Worm (Caenorhabditis elegans) whole organism, young adult: ENCODE data around the gene asb-2.

Experiments
- B0019.2 ChIP-seq: fragments of 200-800 bp; sonication (Bioruptor generic); conservative IDR thresholded peaks from 2 replicates; pipeline ENCODE4 v1.3.6; 2022; ENCODE audit warnings: missing genetic modification reagents, missing genetic modification characterization, missing compliant biosample characterization
- C06A6.2 ChIP-seq: fragments of 200-800 bp; sonication (Bioruptor generic); conservative IDR thresholded peaks from 2 replicates; pipeline ENCODE4 v1.3.6; 2022; ENCODE audit warnings: missing genetic modification characterization, missing compliant biosample characterization
- C17E4.6 ChIP-seq: fragments of 200-800 bp; sonication (Bioruptor generic); IDR thresholded peaks from 2 replicates; pipeline ENCODE4 v1.3.6; 2022; ENCODE audit warnings: missing genetic modification reagents, missing genetic modification characterization, missing compliant biosample characterization
- F10E7.11 ChIP-seq: sonication (generic microtip); optimal IDR thresholded peaks from 2 replicates; lab custom pipeline; 2017; ENCODE audit warnings: mild to moderate bottlenecking, missing genetic modification characterization, moderate library complexity, missing compliant biosample characterization
- F22D6.2 ChIP-seq: sonication (generic microtip); optimal IDR thresholded peaks from 2 replicates; lab custom pipeline; 2016; ENCODE audit warnings: mild to moderate bottlenecking, missing genetic modification characterization, missing compliant biosample characterization
- F49E8.2 ChIP-seq: sonication (generic microtip); optimal IDR thresholded peaks from 3 replicates; lab custom pipeline; 2017; ENCODE audit warnings: missing genetic modification characterization, mild to moderate bottlenecking, missing compliant biosample characterization, antibody characterized with exemption, moderate library complexity; ENCODE audit not compliant: insufficient read depth
- F52B5.7 ChIP-seq: sonication (generic microtip); optimal IDR thresholded peaks from 2 replicates; lab custom pipeline; 2016; ENCODE audit warnings: mild to moderate bottlenecking, missing genetic modification characterization, missing compliant biosample characterization
- T07F8.4 ChIP-seq: sonication (generic microtip); optimal IDR thresholded peaks from 2 replicates; lab custom pipeline; 2016; ENCODE audit warnings: mild to moderate bottlenecking, missing genetic modification characterization, moderate library complexity, missing compliant biosample characterization
- Y95B8A.8 ChIP-seq: fragments of 200-800 bp; sonication (Bioruptor generic); IDR thresholded peaks from 2 replicates; pipeline ENCODE4 v1.3.6; 2022; ENCODE audit warnings: missing genetic modification reagents, missing genetic modification characterization, missing compliant biosample characterization
- aptf-2 ChIP-seq: fragments of 200-800 bp; sonication (Bioruptor generic); conservative IDR thresholded peaks from 2 replicates; pipeline ENCODE4 v1.3.6; 2022; ENCODE audit warnings: missing genetic modification reagents, missing genetic modification characterization, missing compliant biosample characterization
- aptf-3 ChIP-seq: fragments of 200-800 bp; sonication (Bioruptor generic); IDR thresholded peaks from 2 replicates; pipeline ENCODE4 v1.3.6; 2022; ENCODE audit warnings: missing genetic modification characterization, missing compliant biosample characterization
- attf-3 ChIP-seq: fragments of 200-800 bp; sonication (Bioruptor generic); conservative IDR thresholded peaks from 2 replicates; pipeline ENCODE4 v1.3.6; 2022; ENCODE audit warnings: missing genetic modification reagents, missing genetic modification characterization, missing compliant biosample characterization
- ccch-3 ChIP-seq: fragments of 200-800 bp; sonication (Bioruptor generic); optimal IDR thresholded peaks from 2 replicates; lab custom pipeline; 2018; ENCODE audit warnings: mild to moderate bottlenecking, missing genetic modification characterization, missing compliant biosample characterization
- cebp-1 ChIP-seq, 2 experiments: fragments of 200-800 bp in 1 of 2; sonication (Bioruptor generic) in 1 of 2; sonication (generic microtip) in 1 of 2; IDR thresholded peaks in 1 of 2; optimal IDR thresholded peaks in 1 of 2; 2 replicates each; pipeline versions ENCODE4 v1.3.6 to Lab custom; 2017 to 2022; ENCODE audit warnings: missing compliant biosample characterization in 2 of 2, missing genetic modification characterization in 2 of 2, mild to moderate bottlenecking in 1 of 2, missing genetic modification reagents in 1 of 2, moderate library complexity in 1 of 2
- ceh-100 ChIP-seq: fragments of 200-800 bp; sonication (Bioruptor generic); IDR thresholded peaks from 2 replicates; pipeline ENCODE4 v1.3.6; 2022; ENCODE audit warnings: missing genetic modification reagents, missing genetic modification characterization, missing compliant biosample characterization
- ceh-27 ChIP-seq: fragments of 200-800 bp; sonication (Bioruptor generic); optimal IDR thresholded peaks from 2 replicates; lab custom pipeline; 2018; ENCODE audit warnings: mild to moderate bottlenecking, missing genetic modification characterization, moderate library complexity, missing compliant biosample characterization
- ceh-40 ChIP-seq: fragments of 200-800 bp; sonication (Bioruptor generic); IDR thresholded peaks from 2 replicates; pipeline ENCODE4 v1.3.6; 2022; ENCODE audit warnings: missing genetic modification characterization, missing compliant biosample characterization
- ceh-58 ChIP-seq: fragments of 200-800 bp; sonication (Bioruptor generic); IDR thresholded peaks from 2 replicates; pipeline ENCODE4 v1.3.6; 2022; ENCODE audit warnings: missing genetic modification characterization, missing compliant biosample characterization
- ceh-79 ChIP-seq: sonication (generic microtip); optimal IDR thresholded peaks from 2 replicates; lab custom pipeline; 2017; ENCODE audit warnings: mild to moderate bottlenecking, missing genetic modification characterization, missing compliant biosample characterization
- chd-7 ChIP-seq: sonication (generic microtip); optimal IDR thresholded peaks from 2 replicates; lab custom pipeline; 2016; ENCODE audit warnings: mild to moderate bottlenecking, missing genetic modification characterization, moderate library complexity, missing compliant biosample characterization
- dox-1 ChIP-seq: fragments of 200-800 bp; sonication (Bioruptor generic); IDR thresholded peaks from 2 replicates; pipeline ENCODE4 v1.3.6; 2022; ENCODE audit warnings: missing genetic modification reagents, missing genetic modification characterization, missing compliant biosample characterization
- dpl-1 ChIP-seq: fragments of 150-350 bp; optimal IDR thresholded peaks from 2 replicates; lab custom pipeline; 2014; ENCODE audit warnings: missing biosample characterization, missing genetic modification reagents, missing genetic modification characterization
- him-1 ChIP-seq: sonication (generic microtip); optimal IDR thresholded peaks from 2 replicates; lab custom pipeline; 2016; ENCODE audit warnings: missing genotype, missing genetic modification reagents, missing genetic modification characterization, missing compliant biosample characterization
- hlh-26 ChIP-seq: fragments of 200-800 bp; sonication (Bioruptor generic); conservative IDR thresholded peaks from 2 replicates; pipeline ENCODE4 v1.3.6; 2022; ENCODE audit warnings: missing genetic modification reagents, missing genetic modification characterization, missing compliant biosample characterization
- hmg-20 ChIP-seq: fragments of 200-800 bp; sonication (Bioruptor generic); IDR thresholded peaks from 2 replicates; pipeline ENCODE4 v1.3.6; 2022; ENCODE audit warnings: missing genetic modification reagents, missing genetic modification characterization, missing compliant biosample characterization
- hrde-1 ChIP-seq: sonication (generic microtip); optimal IDR thresholded peaks from 2 replicates; lab custom pipeline; 2016; ENCODE audit warnings: missing genetic modification characterization, mild to moderate bottlenecking, missing compliant biosample characterization, moderate library complexity, missing genotype, missing genetic modification reagents, borderline replicate concordance
- let-526 ChIP-seq: fragments of 200-800 bp; sonication (Bioruptor generic); IDR thresholded peaks from 2 replicates; pipeline ENCODE4 v1.3.6; 2022; ENCODE audit warnings: missing genetic modification reagents, missing genetic modification characterization, missing compliant biosample characterization
- let-607 ChIP-seq, 2 experiments: fragments of 200-800 bp in 1 of 2; sonication (Bioruptor generic) in 1 of 2; sonication (generic microtip) in 1 of 2; optimal IDR thresholded peaks; 2 replicates each; lab custom pipeline; 2016 to 2018; ENCODE audit warnings: mild to moderate bottlenecking in 2 of 2, missing compliant biosample characterization in 2 of 2, missing genetic modification characterization in 2 of 2, moderate library complexity in 2 of 2, missing genotype in 1 of 2
- lin-35 ChIP-seq, 3 experiments: fragments of 150-350 bp in 2 of 3; sonication (generic microtip) in 1 of 3; optimal IDR thresholded peaks; 2 replicates each; lab custom pipeline; 2014 to 2018; ENCODE audit warnings: missing biosample characterization in 3 of 3, missing genetic modification characterization in 3 of 3, missing genetic modification reagents in 3 of 3
- lin-40 ChIP-seq: sonication (generic microtip); optimal IDR thresholded peaks from 2 replicates; lab custom pipeline; 2016; ENCODE audit warnings: missing genetic modification characterization, mild to moderate bottlenecking, missing compliant biosample characterization, missing genotype, missing genetic modification reagents
- lin-54 ChIP-seq: fragments of 200-800 bp; sonication (Bioruptor generic); optimal IDR thresholded peaks from 2 replicates; lab custom pipeline; 2018; ENCODE audit warnings: mild to moderate bottlenecking, missing genetic modification characterization, missing compliant biosample characterization
- lir-1 ChIP-seq: fragments of 200-800 bp; sonication (Bioruptor generic); conservative IDR thresholded peaks from 2 replicates; pipeline ENCODE4 v1.3.6; 2022; ENCODE audit warnings: missing genetic modification reagents, missing genetic modification characterization, missing compliant biosample characterization
- madf-6 ChIP-seq: fragments of 200-800 bp; sonication (Bioruptor generic); IDR thresholded peaks from 2 replicates; pipeline ENCODE4 v1.3.6; 2022; ENCODE audit warnings: missing genetic modification reagents, missing genetic modification characterization, missing compliant biosample characterization
- madf-8 ChIP-seq: fragments of 200-800 bp; sonication (Bioruptor generic); conservative IDR thresholded peaks from 2 replicates; pipeline ENCODE4 v1.3.6; 2022; ENCODE audit warnings: missing genetic modification reagents, missing genetic modification characterization, missing compliant biosample characterization
- mes-4 ChIP-seq: sonication (generic microtip); optimal IDR thresholded peaks from 2 replicates; lab custom pipeline; 2016; ENCODE audit warnings: missing genotype, missing genetic modification characterization, missing compliant biosample characterization
- mxl-1 ChIP-seq: sonication (generic microtip); optimal IDR thresholded peaks from 2 replicates; lab custom pipeline; 2016; ENCODE audit warnings: missing genetic modification characterization, missing compliant biosample characterization
- nfya-1 ChIP-seq: sonication (generic microtip); optimal IDR thresholded peaks from 2 replicates; lab custom pipeline; 2017; ENCODE audit warnings: antibody characterized with exemption, missing compliant biosample characterization, missing genetic modification characterization, borderline replicate concordance; ENCODE audit not compliant: insufficient read depth
- nhr-120 ChIP-seq: fragments of 200-800 bp; sonication (Bioruptor generic); IDR thresholded peaks from 2 replicates; pipeline ENCODE4 v1.3.6; 2022; ENCODE audit warnings: missing genetic modification characterization, missing compliant biosample characterization
- nhr-179 ChIP-seq: sonication (generic microtip); optimal IDR thresholded peaks from 2 replicates; lab custom pipeline; 2016; ENCODE audit warnings: mild to moderate bottlenecking, missing genetic modification characterization, missing compliant biosample characterization
- nhr-80 ChIP-seq: sonication (generic microtip); optimal IDR thresholded peaks from 2 replicates; lab custom pipeline; 2016; ENCODE audit warnings: missing genetic modification characterization, missing compliant biosample characterization
- pbrm-1 ChIP-seq: fragments of 200-800 bp; sonication (Bioruptor generic); IDR thresholded peaks from 2 replicates; pipeline ENCODE4 v1.3.6; 2022; ENCODE audit warnings: missing genetic modification reagents, missing genetic modification characterization, missing compliant biosample characterization
- pha-4 ChIP-seq: fragments of 150-350 bp; sonication (generic microtip); optimal IDR thresholded peaks from 2 replicates; lab custom pipeline; 2014; ENCODE audit warnings: missing biosample characterization, missing genetic modification reagents, missing genetic modification characterization
- rec-8 ChIP-seq, 2 experiments: sonication (generic microtip); optimal IDR thresholded peaks; 2 replicates each; lab custom pipeline; 2016; ENCODE audit warnings: mild to moderate bottlenecking in 2 of 2, missing genetic modification characterization in 2 of 2, missing genetic modification reagents in 2 of 2, missing genotype in 2 of 2, missing biosample characterization in 1 of 2, missing compliant biosample characterization in 1 of 2, moderate library complexity in 1 of 2
- sdz-38 ChIP-seq: sonication (generic microtip); optimal IDR thresholded peaks from 2 replicates; lab custom pipeline; 2016; ENCODE audit warnings: missing genotype, missing genetic modification characterization, missing compliant biosample characterization
- zim-3 ChIP-seq: sonication (generic microtip); optimal IDR thresholded peaks from 2 replicates; lab custom pipeline; 2017; ENCODE audit warnings: mild to moderate bottlenecking, missing genetic modification characterization, moderate library complexity, missing compliant biosample characterization
- ztf-22 ChIP-seq: fragments of 200-800 bp; sonication (Bioruptor generic); optimal IDR thresholded peaks from 2 replicates; lab custom pipeline; 2018; ENCODE audit warnings: mild to moderate bottlenecking, missing genetic modification characterization, moderate library complexity, missing compliant biosample characterization
- ztf-28 ChIP-seq: fragments of 200-800 bp; sonication (Bioruptor generic); IDR thresholded peaks from 2 replicates; pipeline ENCODE4 v1.3.6; 2022; ENCODE audit warnings: missing genetic modification reagents, missing genetic modification characterization, missing compliant biosample characterization
- ztf-3 ChIP-seq: fragments of 200-800 bp; sonication (Bioruptor generic); optimal IDR thresholded peaks from 2 replicates; lab custom pipeline; 2018; ENCODE audit warnings: mild to moderate bottlenecking, missing genetic modification characterization, missing compliant biosample characterization

The asb-2 gene

DNA sequence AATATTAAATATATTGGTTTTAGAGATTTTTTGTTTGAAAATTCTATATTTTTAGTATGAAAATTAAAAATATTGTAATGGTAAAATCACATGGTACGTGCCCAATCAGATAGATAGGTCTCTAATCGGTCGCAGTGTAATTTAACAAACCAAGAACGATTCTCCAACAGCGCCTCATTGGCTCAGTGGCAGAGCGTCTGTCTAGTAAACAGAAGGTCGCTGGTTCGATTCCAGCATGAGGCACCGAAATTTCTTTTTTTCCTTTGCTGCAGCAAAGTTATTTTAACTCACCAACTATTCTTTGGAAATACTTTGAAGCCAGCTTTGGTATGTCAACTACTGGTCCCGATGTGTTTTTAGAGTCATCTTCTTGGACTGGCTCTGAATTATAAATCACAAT is 24.7 kb upstream of the asb-2 start (continued):
- TF ChIP-seq chd-7 (tag; lab: Kevin White, UChicago) (peak; percentile 27), hlh-26 (GFP tag; lab: Robert Waterston, UW) (no peak), hrde-1 (tag; lab: Kevin White, UChicago) (no peak), lin-54 (GFP tag; lab: Kevin White, UChicago) (peak; percentile 43), mxl-1 (tag; lab: Kevin White, UChicago) (no peak), nhr-179 (tag; lab: Kevin White, UChicago) (no peak), F52B5.7 (tag; lab: Kevin White, UChicago) (peak; percentile 20), lin-35 (GFP tag; optimal IDR thresholded peaks at IDR 0.05; lab: Kevin White, UChicago) (peak in 1 of 3 experiments; percentile 20), madf-6 (GFP tag; lab: Robert Waterston, UW) (no peak), dpl-1 (GFP tag; lab: Kevin White, UChicago) (no peak), let-526 (GFP tag; lab: Robert Waterston, UW) (no peak), ztf-3 (GFP tag; lab: Kevin White, UChicago) (no peak), zim-3 (tag; lab: Kevin White, UChicago) (no peak), let-607 (tag; optimal IDR thresholded peaks at IDR 0.05; lab: Kevin White, UChicago) (no peak), nhr-80 (tag; lab: Kevin White, UChicago) (peak; percentile 25), ceh-79 (tag; lab: Kevin White, UChicago) (peak; percentile 25), rec-8 (tag; optimal IDR thresholded peaks at IDR 0.05; lab: Kevin White, UChicago) (peak in 1 of 2 experiments; percentile 64), aptf-3 (no peak), nfya-1 (no peak), F22D6.2 (tag; lab: Kevin White, UChicago) (no peak), hmg-20 (GFP tag; lab: Robert Waterston, UW) (peak; percentile 61; the same call in 1 of the 2 replicates), C17E4.6 (GFP tag; lab: Robert Waterston, UW) (no peak), F10E7.11 (tag; lab: Kevin White, UChicago) (no peak), lir-1 (0 out of 2 replicates have a peak, but pooled peaks have one; percentile 19), madf-8 (GFP tag; lab: Robert Waterston, UW) (no peak), ceh-40 (no peak), B0019.2 (GFP tag; lab: Robert Waterston, UW) (no peak), pha-4 (tag; lab: Kevin White, UChicago) (no peak), C06A6.2 (GFP tag; lab: Robert Waterston, UW) (no peak), cebp-1 (GFP tag; IDR thresholded peaks at IDR 0.05; lab: Robert Waterston, UW) (0 out of 2 replicates have a peak, but pooled peaks have one; percentile 13), cebp-1 (tag; optimal IDR thresholded peaks at IDR 0.05; lab: Kevin White, UChicago) (peak; percentile 58), F49E8.2 (no peak), ceh-58 (no peak), ceh-27 (peak; percentile 35), nhr-120 (GFP tag; lab: Robert Waterston, UW) (no peak), Y95B8A.8 (GFP tag; lab: Robert Waterston, UW) (0 out of 2 replicates have a peak, but pooled peaks have one; percentile 19), ztf-22 (GFP tag; lab: Kevin White, UChicago) (no peak), sdz-38 (tag; lab: Kevin White, UChicago) (no peak), T07F8.4 (tag; lab: Kevin White, UChicago) (peak; percentile 30), attf-3 (GFP tag; lab: Robert Waterston, UW) (no peak), ztf-28 (GFP tag; lab: Robert Waterston, UW) (no peak; the same call in 1 of the 2 replicates), lin-40 (tag; lab: Kevin White, UChicago) (no peak), him-1 (tag; lab: Kevin White, UChicago) (peak; percentile 59), ceh-100 (GFP tag; lab: Robert Waterston, UW) (no peak), pbrm-1 (peak; percentile 81), mes-4 (tag; lab: Kevin White, UChicago) (peak; percentile 40), dox-1 (GFP tag; lab: Robert Waterston, UW) (peak; percentile 63), aptf-2 (GFP tag; lab: Robert Waterston, UW) (no peak), ccch-3 (GFP tag; lab: Kevin White, UChicago) (no peak)
